Fruit fly (Drosophila melanogaster) whole organism, prepupa: ENCODE measurements around the gene CG32669.

Experiments used
- Blimp-1 ChIP-seq: fragments of 200-800 bp; sonication (Bioruptor generic); optimal IDR thresholded peaks from 3 replicates; lab custom pipeline; 2017; ENCODE audit warnings: missing biosample characterization, missing genetic modification characterization, mild to moderate bottlenecking, moderate library complexity, missing genetic modification reagents
- CG10631 ChIP-seq: fragments of 200-800 bp; sonication (Bioruptor generic); optimal IDR thresholded peaks from 2 replicates; lab custom pipeline; 2016; ENCODE audit warnings: missing biosample characterization, missing genetic modification characterization
- CG10669 ChIP-seq: fragments of 200-800 bp; sonication (Bioruptor generic); optimal IDR thresholded peaks from 3 replicates; lab custom pipeline; 2018; ENCODE audit warnings: missing biosample characterization, mild to moderate bottlenecking, missing genetic modification characterization, moderate library complexity
- CG11294 ChIP-seq: fragments of 200-800 bp; sonication (Bioruptor generic); IDR thresholded peaks from 2 replicates; pipeline ENCODE4 v1.3.6; 2022; ENCODE audit warnings: missing biosample characterization, missing genetic modification characterization
- CG11762 ChIP-seq: fragments of 200-800 bp; sonication (Bioruptor generic); optimal IDR thresholded peaks from 3 replicates; lab custom pipeline; 2016; ENCODE audit warnings: missing biosample characterization, missing genetic modification characterization; ENCODE audit not compliant: insufficient read depth
- CG11902 ChIP-seq: fragments of 200-800 bp; sonication (Bioruptor generic); optimal IDR thresholded peaks from 3 replicates; lab custom pipeline; 2016; ENCODE audit warnings: missing biosample characterization, missing genetic modification characterization
- CG15336 ChIP-seq: fragments of 200-800 bp; sonication (Bioruptor generic); IDR thresholded peaks from 2 replicates; pipeline ENCODE4 v1.3.6; 2022; ENCODE audit warnings: missing biosample characterization, missing genetic modification characterization
- CG1621 ChIP-seq: fragments of 200-800 bp; sonication (Bioruptor generic); optimal IDR thresholded peaks from 3 replicates; lab custom pipeline; 2018; ENCODE audit warnings: missing biosample characterization, mild to moderate bottlenecking, missing genetic modification characterization
- CG16779 ChIP-seq: fragments of 200-800 bp; sonication (Bioruptor generic); optimal IDR thresholded peaks from 3 replicates; lab custom pipeline; 2017; ENCODE audit warnings: missing biosample characterization, mild to moderate bottlenecking, missing genetic modification characterization
- CG3032 ChIP-seq: fragments of 200-800 bp; optimal IDR thresholded peaks from 2 replicates; lab custom pipeline; 2019; ENCODE audit warnings: missing biosample characterization, mild to moderate bottlenecking, missing genetic modification characterization, moderate library complexity
- CG31627 ChIP-seq: fragments of 200-800 bp; sonication (Bioruptor generic); optimal IDR thresholded peaks from 3 replicates; lab custom pipeline; 2016; ENCODE audit warnings: missing biosample characterization, missing genetic modification characterization
- CG32006 ChIP-seq: fragments of 200-800 bp; sonication (Bioruptor generic); optimal IDR thresholded peaks from 3 replicates; lab custom pipeline; 2017; ENCODE audit warnings: missing biosample characterization, mild to moderate bottlenecking, missing genetic modification characterization
- CG34406 ChIP-seq: fragments of 200-800 bp; sonication (Bioruptor generic); optimal IDR thresholded peaks from 3 replicates; lab custom pipeline; 2016; ENCODE audit warnings: missing biosample characterization, missing genetic modification characterization
- CG3919 ChIP-seq: fragments of 200-800 bp; sonication (Bioruptor generic); optimal IDR thresholded peaks from 3 replicates; lab custom pipeline; 2016; ENCODE audit warnings: missing biosample characterization, missing genetic modification characterization
- CG4318 ChIP-seq: fragments of 200-800 bp; sonication (Bioruptor generic); optimal IDR thresholded peaks from 3 replicates; lab custom pipeline; 2017; ENCODE audit warnings: missing biosample characterization, mild to moderate bottlenecking, missing genetic modification characterization
- CG6163 ChIP-seq: fragments of 200-800 bp; sonication (Bioruptor generic); IDR thresholded peaks from 3 replicates; pipeline ENCODE4 v1.3.6; 2022; ENCODE audit warnings: missing biosample characterization, missing genetic modification characterization
- CG6276 ChIP-seq: fragments of 200-800 bp; sonication (Bioruptor generic); optimal IDR thresholded peaks from 2 replicates; lab custom pipeline; 2017; ENCODE audit warnings: missing biosample characterization, mild to moderate bottlenecking, missing genetic modification characterization
- CG6792 ChIP-seq: fragments of 200-800 bp; sonication (Bioruptor generic); optimal IDR thresholded peaks from 3 replicates; lab custom pipeline; 2016; ENCODE audit warnings: missing biosample characterization, missing genetic modification characterization
- CG6854 ChIP-seq: fragments of 200-800 bp; sonication (Bioruptor generic); optimal IDR thresholded peaks from 2 replicates; lab custom pipeline; 2017; ENCODE audit warnings: missing biosample characterization, mild to moderate bottlenecking, missing genetic modification characterization
- CG7368 ChIP-seq: fragments of 200-800 bp; sonication (Bioruptor generic); optimal IDR thresholded peaks from 3 replicates; lab custom pipeline; 2016; ENCODE audit warnings: missing biosample characterization, missing genetic modification characterization
- CG8119 ChIP-seq: fragments of 200-800 bp; sonication (Bioruptor generic); IDR thresholded peaks from 3 replicates; pipeline ENCODE4 v1.3.6; 2022; ENCODE audit warnings: missing biosample characterization, missing genetic modification characterization
- CG8319 ChIP-seq: fragments of 200-800 bp; sonication (Bioruptor generic); optimal IDR thresholded peaks from 3 replicates; lab custom pipeline; 2016; ENCODE audit warnings: missing biosample characterization, missing genetic modification characterization
- CG8632 ChIP-seq: fragments of 200-800 bp; sonication (Bioruptor generic); optimal IDR thresholded peaks from 3 replicates; lab custom pipeline; 2016; ENCODE audit warnings: missing biosample characterization, missing genetic modification characterization
- CG9139 ChIP-seq: fragments of 200-800 bp; sonication (Bioruptor generic); optimal IDR thresholded peaks from 3 replicates; lab custom pipeline; 2017; ENCODE audit warnings: missing biosample characterization, mild to moderate bottlenecking, missing genetic modification characterization
- Eip75B ChIP-seq: fragments of 200-800 bp; sonication (Bioruptor generic); optimal IDR thresholded peaks from 3 replicates; lab custom pipeline; 2016; ENCODE audit warnings: missing biosample characterization, missing genetic modification characterization
- Eip78C ChIP-seq: fragments of 200-800 bp; sonication (Bioruptor generic); peaks from one replicate; lab custom pipeline; 2016; ENCODE audit warnings: missing biosample characterization, missing genetic modification characterization
- Ets96B ChIP-seq: fragments of 200-800 bp; optimal IDR thresholded peaks from 2 replicates; lab custom pipeline; 2019; ENCODE audit warnings: missing biosample characterization, mild to moderate bottlenecking, missing genetic modification characterization, moderate library complexity
- Gug ChIP-seq: fragments of 200-800 bp; sonication (Bioruptor generic); IDR thresholded peaks from 2 replicates; pipeline ENCODE4 v1.3.6; 2022; ENCODE audit warnings: missing biosample characterization, missing genetic modification characterization
- Hr38 ChIP-seq: sonication (Bioruptor generic); optimal IDR thresholded peaks from 2 replicates; lab custom pipeline; 2016; ENCODE audit warnings: missing biosample characterization, missing genetic modification characterization
- Hr39 ChIP-seq: fragments of 200-800 bp; sonication (Bioruptor generic); optimal IDR thresholded peaks from 2 replicates; lab custom pipeline; 2016; ENCODE audit warnings: missing biosample characterization, missing genetic modification characterization
- Hr4 ChIP-seq: fragments of 200-800 bp; sonication (Bioruptor generic); optimal IDR thresholded peaks from 3 replicates; lab custom pipeline; 2016; ENCODE audit warnings: missing biosample characterization, missing genetic modification characterization
- Lpt ChIP-seq: fragments of 200-800 bp; sonication (Bioruptor generic); optimal IDR thresholded peaks from 3 replicates; lab custom pipeline; 2016; ENCODE audit warnings: missing biosample characterization, missing genetic modification characterization
- Met ChIP-seq: fragments of 200-800 bp; sonication (Bioruptor generic); optimal IDR thresholded peaks from 3 replicates; lab custom pipeline; 2016; ENCODE audit warnings: missing biosample characterization, missing genetic modification characterization
- OdsH ChIP-seq: fragments of 200-800 bp; sonication (Bioruptor generic); optimal IDR thresholded peaks from 3 replicates; lab custom pipeline; 2016; ENCODE audit warnings: missing biosample characterization, missing genetic modification characterization
- Smox ChIP-seq: fragments of 200-800 bp; sonication (Bioruptor generic); optimal IDR thresholded peaks from 3 replicates; lab custom pipeline; 2016; ENCODE audit warnings: missing biosample characterization, missing genetic modification characterization
- Sox102F ChIP-seq: fragments of 200-800 bp; sonication (Bioruptor generic); optimal IDR thresholded peaks from 2 replicates; lab custom pipeline; 2016; ENCODE audit warnings: missing biosample characterization, mild to moderate bottlenecking, missing genetic modification characterization
- Sox14 ChIP-seq: fragments of 200-800 bp; sonication (Bioruptor generic); optimal IDR thresholded peaks from 3 replicates; lab custom pipeline; 2016; ENCODE audit warnings: missing biosample characterization, missing genetic modification characterization
- Sox15 ChIP-seq: fragments of 200-800 bp; sonication (Bioruptor generic); optimal IDR thresholded peaks from 3 replicates; lab custom pipeline; 2016; ENCODE audit warnings: missing biosample characterization, missing genetic modification characterization
- achi ChIP-seq: fragments of 200-800 bp; sonication (Bioruptor generic); optimal IDR thresholded peaks from 3 replicates; lab custom pipeline; 2016; ENCODE audit warnings: missing biosample characterization, missing genetic modification characterization
- acj6 ChIP-seq: fragments of 200-800 bp; sonication (Bioruptor generic); optimal IDR thresholded peaks from 3 replicates; lab custom pipeline; 2016; ENCODE audit warnings: missing biosample characterization, missing genetic modification characterization
- cyc ChIP-seq: fragments of 200-800 bp; sonication (Bioruptor generic); optimal IDR thresholded peaks from 3 replicates; lab custom pipeline; 2016; ENCODE audit warnings: missing biosample characterization, missing genetic modification characterization
- dac ChIP-seq: fragments of 200-800 bp; sonication (Bioruptor generic); optimal IDR thresholded peaks from 2 replicates; lab custom pipeline; 2017; ENCODE audit warnings: missing biosample characterization, mild to moderate bottlenecking, missing genetic modification characterization
- eg ChIP-seq: fragments of 200-800 bp; sonication (Bioruptor generic); IDR thresholded peaks from 3 replicates; pipeline ENCODE4 v1.3.6; 2022; ENCODE audit warnings: missing biosample characterization, missing genetic modification characterization
- esn ChIP-seq: fragments of 200-800 bp; sonication (Bioruptor generic); optimal IDR thresholded peaks from 2 replicates; lab custom pipeline; 2016; ENCODE audit warnings: missing biosample characterization, mild to moderate bottlenecking, missing genetic modification characterization, moderate library complexity
- fd59A ChIP-seq: fragments of 200-800 bp; sonication (Bioruptor generic); optimal IDR thresholded peaks from 2 replicates; lab custom pipeline; 2017; ENCODE audit warnings: missing biosample characterization, mild to moderate bottlenecking, missing genetic modification characterization, missing genetic modification reagents
- fkh ChIP-seq: fragments of 200-800 bp; sonication (Bioruptor generic); optimal IDR thresholded peaks from 3 replicates; lab custom pipeline; 2017; ENCODE audit warnings: missing biosample characterization, mild to moderate bottlenecking, missing genetic modification characterization, moderate library complexity
- lz ChIP-seq: fragments of 200-800 bp; sonication (Bioruptor generic); optimal IDR thresholded peaks from 3 replicates; lab custom pipeline; 2016; ENCODE audit warnings: missing biosample characterization, missing genetic modification characterization
- net ChIP-seq: fragments of 200-800 bp; sonication (Bioruptor generic); optimal IDR thresholded peaks from 3 replicates; lab custom pipeline; 2016; ENCODE audit warnings: missing biosample characterization, missing genetic modification characterization
- pdm3 ChIP-seq: fragments of 200-800 bp; sonication (Bioruptor generic); optimal IDR thresholded peaks from 3 replicates; lab custom pipeline; 2016; ENCODE audit warnings: missing biosample characterization, missing genetic modification characterization
- salr ChIP-seq, 2 experiments: fragments of 200-800 bp; sonication (Bioruptor generic); optimal IDR thresholded peaks; 3 replicates each; lab custom pipeline; 2016 to 2018; ENCODE audit warnings: missing biosample characterization in 2 of 2, missing genetic modification characterization in 2 of 2, mild to moderate bottlenecking in 1 of 2
- spab ChIP-seq: fragments of 200-800 bp; sonication (Bioruptor generic); optimal IDR thresholded peaks from 2 replicates; lab custom pipeline; 2017; ENCODE audit warnings: missing biosample characterization, mild to moderate bottlenecking, missing genetic modification characterization, missing genetic modification reagents
- ss ChIP-seq, 2 experiments: fragments of 200-800 bp; sonication (Bioruptor generic); optimal IDR thresholded peaks; 2 replicates in 1 of 2; 3 replicates in 1 of 2; lab custom pipeline; 2017 to 2018; ENCODE audit warnings: mild to moderate bottlenecking in 2 of 2, missing biosample characterization in 2 of 2, missing genetic modification characterization in 2 of 2, moderate library complexity in 1 of 2
- svp ChIP-seq: fragments of 200-800 bp; sonication (Bioruptor generic); peaks from one replicate; lab custom pipeline; 2016; ENCODE audit warnings: missing biosample characterization, missing genetic modification characterization
- topi ChIP-seq: fragments of 200-800 bp; sonication (Bioruptor generic); optimal IDR thresholded peaks from 3 replicates; lab custom pipeline; 2016; ENCODE audit warnings: missing biosample characterization, missing genetic modification characterization

CG32669 gene

dm6 chrX:10857376-10857775 is 12.5 kb upstream of the CG32669 start, which contains the start of the genes sofe and CG2186:
Gene sofe, minus strand, starts transcription at chrX:10857413.
Gene CG2186, plus strand, starts transcription at chrX:10857655.
- TF ChIP-seq CG10631 (GFP tag; lab: Kevin White, UChicago) (no peak), lz (peak; percentile 56), acj6 (no peak), Blimp-1 (GFP tag; lab: Kevin White, UChicago) (no peak), CG6276 (no peak), ss (GFP tag; optimal IDR thresholded peaks at IDR 0.05; lab: Kevin White, UChicago) (no peak), fkh (GFP tag; lab: Kevin White, UChicago) (no peak), Sox102F (GFP tag; lab: Kevin White, UChicago) (no peak), fd59A (no peak), pdm3 (GFP tag; lab: Kevin White, UChicago) (no peak), eg (GFP tag; lab: Robert Waterston, UW) (peak; percentile 37; the same call in 1 of the 3 replicates), CG6792 (GFP tag; lab: Kevin White, UChicago) (no peak), CG9139 (GFP tag; lab: Kevin White, UChicago) (no peak), CG11762 (GFP tag; lab: Kevin White, UChicago) (no peak), Sox14 (GFP tag; lab: Kevin White, UChicago) (no peak), CG6163 (0 out of 3 replicates have a peak, but pooled peaks have one; percentile 15), CG8319 (GFP tag; lab: Kevin White, UChicago) (no peak), achi (GFP tag; lab: Kevin White, UChicago) (no peak), cyc (GFP tag; lab: Kevin White, UChicago) (peak; percentile 52), CG10669 (GFP tag; lab: Kevin White, UChicago) (no peak), net (no peak), esn (peak; percentile 43), CG3919 (GFP tag; lab: Kevin White, UChicago) (no peak), Lpt (GFP tag; lab: Kevin White, UChicago) (no peak), Sox15 (GFP tag; lab: Kevin White, UChicago) (no peak), Hr39 (GFP tag; lab: Kevin White, UChicago) (peak; percentile 47), CG6854 (GFP tag; lab: Kevin White, UChicago) (no peak), CG11294 (GFP tag; lab: Robert Waterston, UW) (no peak), Smox (peak; percentile 43), Hr38 (GFP tag; lab: Kevin White, UChicago) (no peak), CG16779 (no peak), CG15336 (no peak), Eip78C (peak; percentile 69), CG32006 (GFP tag; lab: Kevin White, UChicago) (no peak), CG8119 (GFP tag; lab: Robert Waterston, UW) (no peak), spab (GFP tag; lab: Kevin White, UChicago) (no peak), Hr4 (GFP tag; lab: Kevin White, UChicago) (no peak), CG8632 (GFP tag; lab: Kevin White, UChicago) (no peak), svp (GFP tag; lab: Kevin White, UChicago) (no peak), Eip75B (no peak), CG11902 (GFP tag; lab: Kevin White, UChicago) (no peak), OdsH (GFP tag; lab: Kevin White, UChicago) (no peak), CG1621 (tag; lab: Kevin White, UChicago) (no peak), dac (no peak), salr (GFP tag; optimal IDR thresholded peaks at IDR 0.05; lab: Kevin White, UChicago) (no peak), CG34406 (GFP tag; lab: Kevin White, UChicago) (no peak), Ets96B (tag; lab: Kevin White, UChicago) (peak; percentile 15), CG7368 (GFP tag; lab: Kevin White, UChicago) (no peak), CG4318 (no peak), topi (GFP tag; lab: Kevin White, UChicago) (peak; percentile 33), Gug (GFP tag; lab: Robert Waterston, UW) (peak; percentile 34; the same call in 1 of the 2 replicates), CG3032 (tag; lab: Kevin White, UChicago) (peak; percentile 31), Met (GFP tag; lab: Kevin White, UChicago) (no peak), CG31627 (GFP tag; lab: Kevin White, UChicago) (peak; percentile 53)
